Worm (Caenorhabditis elegans) whole organism, L2 larva: Measurements from ENCODE around the gene mdt-4.

Experiments
- alr-1 ChIP-seq: fragments of 150-350 bp; optimal IDR thresholded peaks from 2 replicates; lab custom pipeline; 2014; ENCODE audit warnings: missing biosample characterization, missing genetic modification characterization
- aly-2 ChIP-seq: fragments of 150-350 bp; optimal IDR thresholded peaks from 2 replicates; lab custom pipeline; 2014; ENCODE audit warnings: missing biosample characterization, missing genetic modification characterization
- ama-1 ChIP-seq: fragments of 150-350 bp; optimal IDR thresholded peaks from 2 replicates; lab custom pipeline; 2018; ENCODE audit warnings: inconsistent platforms
- blmp-1 ChIP-seq: sonication (generic microtip); optimal IDR thresholded peaks from 2 replicates; lab custom pipeline; 2017; ENCODE audit warnings: missing genetic modification characterization, mild to moderate bottlenecking, missing compliant biosample characterization, antibody characterized with exemption, moderate library complexity; ENCODE audit not compliant: insufficient read depth
- ceh-82 ChIP-seq: fragments of 150-350 bp; optimal IDR thresholded peaks from 2 replicates; lab custom pipeline; 2014; ENCODE audit warnings: missing biosample characterization, missing genetic modification characterization
- dmd-4 ChIP-seq: sonication (generic microtip); optimal IDR thresholded peaks from 2 replicates; lab custom pipeline; 2017; ENCODE audit warnings: missing biosample characterization, missing genetic modification characterization
- elt-1 ChIP-seq: fragments of 150-350 bp; optimal IDR thresholded peaks from 2 replicates; lab custom pipeline; 2014; ENCODE audit warnings: missing biosample characterization, missing genetic modification characterization
- fos-1 ChIP-seq: fragments of 150-350 bp; optimal IDR thresholded peaks from 2 replicates; lab custom pipeline; 2014; ENCODE audit warnings: missing biosample characterization, missing genetic modification characterization
- lin-11 ChIP-seq: fragments of 150-350 bp; sonication (generic microtip); optimal IDR thresholded peaks from 2 replicates; lab custom pipeline; 2014; ENCODE audit warnings: missing biosample characterization, missing genetic modification characterization, inconsistent platforms, mixed read lengths
- nhr-77 ChIP-seq: fragments of 150-350 bp; optimal IDR thresholded peaks from 2 replicates; lab custom pipeline; 2014; ENCODE audit warnings: missing biosample characterization, missing genetic modification characterization
- peb-1 ChIP-seq: fragments of 150-350 bp; optimal IDR thresholded peaks from 2 replicates; lab custom pipeline; 2014; ENCODE audit warnings: missing biosample characterization, missing genetic modification characterization
- snpc-4 ChIP-seq: fragments of 150-350 bp; optimal IDR thresholded peaks from 2 replicates; lab custom pipeline; 2014; ENCODE audit warnings: missing biosample characterization, missing genetic modification characterization
- unc-39 ChIP-seq: fragments of 150-350 bp; optimal IDR thresholded peaks from 2 replicates; lab custom pipeline; 2014; ENCODE audit warnings: missing biosample characterization, missing genetic modification characterization
- ztf-4 ChIP-seq: fragments of 150-350 bp; optimal IDR thresholded peaks from 2 replicates; lab custom pipeline; 2014; ENCODE audit warnings: missing biosample characterization, missing genetic modification characterization

- TF ChIP-seq ama-1 (lab: Kevin White, UChicago) (peak; percentile 60), dmd-4 (tag; lab: Kevin White, UChicago) (no peak), elt-1 (tag; lab: Kevin White, UChicago) (no peak), blmp-1 (tag; lab: Kevin White, UChicago) (no peak), alr-1 (tag; lab: Kevin White, UChicago) (no peak), snpc-4 (tag; lab: Kevin White, UChicago) (peak; percentile 33), fos-1 (tag; lab: Kevin White, UChicago) (peak; percentile 37), aly-2 (tag; lab: Kevin White, UChicago) (no peak), lin-11 (tag; lab: Kevin White, UChicago) (peak; percentile 28), ztf-4 (tag; lab: Kevin White, UChicago) (no peak), unc-39 (tag; lab: Kevin White, UChicago) (no peak), nhr-77 (tag; lab: Kevin White, UChicago) (no peak), ceh-82 (no peak), peb-1 (no peak)
Measured at ce11 chrII:4955353-4955752, 11.6 kb upstream of the mdt-4 start, which contains the start of gene pbs-3.
